Worm (Caenorhabditis elegans): ENCODE results near the gene srlf-30.

Gene srlf-30

ce11 chrIV:10881230-10881629 lies 19.0 kb upstream of the srlf-30 start, which contains the start of gene F13E9.13:
TSS of gene F13E9.13 (plus strand) at chrIV:10881546.
- TF ChIP-seq ets-5 (GFP tag; IDR thresholded peaks at IDR 0.05) (no peak), lin-13 (GFP tag; optimal IDR thresholded peaks at IDR 0.05) (no peak), vab-15 (tag; optimal IDR thresholded peaks at IDR 0.05) (no peak), efl-3 (GFP tag; optimal IDR thresholded peaks at IDR 0.05) (no peak), nhr-71 (tag; optimal IDR thresholded peaks at IDR 0.05) (no peak), skn-1 (tag; optimal IDR thresholded peaks at IDR 0.05) (no peak), F16B12.6 (tag; optimal IDR thresholded peaks at IDR 0.05) (no peak), nhr-11 (tag; optimal IDR thresholded peaks at IDR 0.05) (no peak), nhr-77 (tag; optimal IDR thresholded peaks at IDR 0.05) (no peak), ceh-82 (tag; optimal IDR thresholded peaks at IDR 0.05) (no peak), nhr-20 (tag; optimal IDR thresholded peaks at IDR 0.05) (peak; percentile 19), lsy-2 (tag; optimal IDR thresholded peaks at IDR 0.05) (no peak), C34B4.2 (tag; optimal IDR thresholded peaks at IDR 0.05) (no peak), elt-2 (tag; optimal IDR thresholded peaks at IDR 0.05) (peak; percentile 75), C04F5.9 (tag; optimal IDR thresholded peaks at IDR 0.05) (no peak), sup-37 (GFP tag; optimal IDR thresholded peaks at IDR 0.05) (no peak), rnt-1 (tag; optimal IDR thresholded peaks at IDR 0.05) (no peak), mep-1 (tag; optimal IDR thresholded peaks at IDR 0.05) (no peak), elt-3 (tag; optimal IDR thresholded peaks at IDR 0.05) (peak in 1 of 6 experiments; percentile 14), egl-27 (tag; optimal IDR thresholded peaks at IDR 0.05) (no peak)

ce11 chrIV:10884263-10884662 lies 15.9 kb upstream of the srlf-30 start, which contains the start of gene F13E9.5:
TSS of gene F13E9.5 (minus strand) at chrIV:10884363.
- TF ChIP-seq egl-27 (tag; optimal IDR thresholded peaks at IDR 0.05) (no peak), skn-1 (tag; optimal IDR thresholded peaks at IDR 0.05) (no peak), pqm-1 (tag; optimal IDR thresholded peaks at IDR 0.05) (no peak), nhr-47 (tag; optimal IDR thresholded peaks at IDR 0.05) (no peak), nhr-90 (tag; optimal IDR thresholded peaks at IDR 0.05; ENCODE audit: poor library complexity) (no peak), swsn-7 (tag; optimal IDR thresholded peaks at IDR 0.05) (no peak), nhr-19 (GFP tag; conservative IDR thresholded peaks at IDR 0.05) (no peak), zag-1 (tag; optimal IDR thresholded peaks at IDR 0.05) (no peak)

ce11 chrIV:10885915-10886314 lies 14.3 kb upstream of the srlf-30 start, which contains the start of gene srlf-11:
TSS of gene srlf-11 (minus strand) at chrIV:10886015.
- TF ChIP-seq mef-2 (tag; optimal IDR thresholded peaks at IDR 0.05) (no peak), blmp-1 (tag; optimal IDR thresholded peaks at IDR 0.05) (no peak), nhr-77 (tag; optimal IDR thresholded peaks at IDR 0.05) (no peak), snu-23 (GFP tag; optimal IDR thresholded peaks at IDR 0.05) (no peak), egl-27 (tag; optimal IDR thresholded peaks at IDR 0.05) (no peak), nhr-237 (tag; optimal IDR thresholded peaks at IDR 0.05) (no peak), nhr-76 (tag; optimal IDR thresholded peaks at IDR 0.05) (no peak), hpl-2 (GFP tag; optimal IDR thresholded peaks at IDR 0.05) (no peak)

ce11 chrIV:10887285-10887684 lies 12.9 kb upstream of the srlf-30 start, which contains the start of gene F13E9.16:
TSS of gene F13E9.16 (minus strand) at chrIV:10887385.
- TF ChIP-seq nhr-85 (tag) (no peak), mep-1 (tag; optimal IDR thresholded peaks at IDR 0.05) (no peak), nhr-19 (GFP tag; conservative IDR thresholded peaks at IDR 0.05) (no peak), jun-1 (tag; optimal IDR thresholded peaks at IDR 0.05) (no peak), unc-130 (tag; optimal IDR thresholded peaks at IDR 0.05) (no peak), dsc-1 (tag; optimal IDR thresholded peaks at IDR 0.05) (no peak), pag-3 (tag; optimal IDR thresholded peaks at IDR 0.05; ENCODE audit: borderline replicate concordance, insufficient read depth) (no peak), swsn-7 (tag; optimal IDR thresholded peaks at IDR 0.05) (no peak), snpc-4 (tag; optimal IDR thresholded peaks at IDR 0.05) (no peak), mef-2 (tag; optimal IDR thresholded peaks at IDR 0.05) (no peak), C04F5.9 (tag; optimal IDR thresholded peaks at IDR 0.05) (no peak), nhr-20 (tag; optimal IDR thresholded peaks at IDR 0.05) (no peak)

All from whole organism, L1 larva.